Worm (Caenorhabditis elegans) whole organism, L4 larva: ENCODE results near the gene fbxa-181.

Experiments
- aha-1 ChIP-seq: fragments of 150-350 bp; peaks from one replicate; lab custom pipeline; 2014; ENCODE audit warnings: missing biosample characterization, missing genetic modification characterization
- ceh-82 ChIP-seq: sonication (generic microtip); optimal IDR thresholded peaks from 2 replicates; lab custom pipeline; 2017; ENCODE audit warnings: missing biosample characterization, missing genetic modification characterization
- ctbp-1 ChIP-seq: fragments of 200-800 bp; sonication (Bioruptor generic); IDR thresholded peaks from 2 replicates; pipeline ENCODE4 v1.3.6; 2022; ENCODE audit warnings: missing genetic modification reagents, missing genetic modification characterization, missing compliant biosample characterization
- nhr-76 ChIP-seq: fragments of 150-350 bp; optimal IDR thresholded peaks from 2 replicates; lab custom pipeline; 2014; ENCODE audit warnings: missing biosample characterization, missing genetic modification characterization
- unc-39 ChIP-seq: sonication (generic microtip); optimal IDR thresholded peaks from 2 replicates; lab custom pipeline; 2017; ENCODE audit warnings: missing biosample characterization, missing genetic modification characterization

DNA sequence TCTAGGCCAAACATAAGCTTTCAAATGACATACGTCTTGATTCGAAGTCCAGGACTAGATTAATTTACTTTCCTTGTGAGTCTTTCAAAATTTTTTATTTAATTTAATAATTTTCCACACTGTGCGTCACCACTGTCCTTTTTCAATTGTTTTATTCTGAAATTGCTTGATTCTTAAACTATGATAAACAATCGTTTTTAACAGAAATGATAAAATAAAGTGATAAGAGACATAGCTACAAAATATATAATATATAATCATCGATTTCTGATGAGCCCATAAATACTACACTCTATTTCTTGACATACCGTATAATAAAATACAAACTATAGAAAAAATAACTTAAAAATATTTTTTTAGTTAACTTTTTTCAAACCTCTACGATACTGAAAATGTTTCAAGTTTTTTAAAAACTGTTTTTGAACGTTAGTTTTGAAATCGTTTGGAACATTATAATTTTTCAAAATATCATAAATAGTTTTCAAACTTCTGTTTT lies 43.3 kb downstream of the fbxa-181 start, which contains the start of gene nas-24:
- TF ChIP-seq aha-1 (no peak), unc-39 (tag; lab: Kevin White, UChicago) (no peak), nhr-76 (no peak), ctbp-1 (GFP tag; lab: Robert Waterston, UW) (no peak), ceh-82 (tag; lab: Kevin White, UChicago) (no peak)
